Worm (Caenorhabditis elegans): ENCODE measurements around the gene C39D10.11.

C39D10.11 gene

ce11 chrX:7951578-7951977 lies 48.5 kb downstream of the C39D10.11 start (continued):
- TF ChIP-seq ceh-90 (tag; optimal IDR thresholded peaks at IDR 0.05) = no peak
- peak; percentile 90 for TF ChIP-seq pag-3 (tag; optimal IDR thresholded peaks at IDR 0.05; ENCODE audit: borderline replicate concordance, insufficient read depth)
- TF ChIP-seq ceh-88 (GFP tag; IDR thresholded peaks at IDR 0.05) = peak; percentile 68
- TF ChIP-seq pax-3 (tag; optimal IDR thresholded peaks at IDR 0.05) = peak; percentile 91
- TF ChIP-seq swsn-7 (tag; optimal IDR thresholded peaks at IDR 0.05) = peak; percentile 91
- TF ChIP-seq hlh-4 (tag; optimal IDR thresholded peaks at IDR 0.05) = peak; percentile 33
- no peak for TF ChIP-seq nhr-12 (tag; optimal IDR thresholded peaks at IDR 0.05)
- TF ChIP-seq tbx-2 (tag; optimal IDR thresholded peaks at IDR 0.05) = peak; percentile 95

- TF ChIP-seq ceh-88 (GFP tag; IDR thresholded peaks at IDR 0.05) = 0 out of 2 replicates have a peak, but pooled peaks have one; percentile 30
- peak; percentile 53 for TF ChIP-seq snu-23 (GFP tag; optimal IDR thresholded peaks at IDR 0.05)
- no peak for TF ChIP-seq ama-1 (optimal IDR thresholded peaks at IDR 0.05)
- TF ChIP-seq efl-3 (GFP tag; optimal IDR thresholded peaks at IDR 0.05) = no peak
- no peak for TF ChIP-seq nhr-12 (tag; optimal IDR thresholded peaks at IDR 0.05)
- peak; percentile 30 for TF ChIP-seq C04F5.9 (tag; optimal IDR thresholded peaks at IDR 0.05)
- peak; percentile 36 for TF ChIP-seq lin-14 (GFP tag; optimal IDR thresholded peaks at IDR 0.05)
- no peak for TF ChIP-seq alr-1 (tag; optimal IDR thresholded peaks at IDR 0.05; ENCODE audit: borderline replicate concordance)
- peak; percentile 77 for TF ChIP-seq fkh-8 (tag; optimal IDR thresholded peaks at IDR 0.05)
- TF ChIP-seq fkh-10 (GFP tag; optimal IDR thresholded peaks at IDR 0.05) = no peak
- TF ChIP-seq nhr-28 (tag; optimal IDR thresholded peaks at IDR 0.05) = no peak
- TF ChIP-seq mab-9 (GFP tag; IDR thresholded peaks at IDR 0.05) = no peak
- no peak for TF ChIP-seq nhr-84 (tag; optimal IDR thresholded peaks at IDR 0.05)
- TF ChIP-seq sox-4 (tag; optimal IDR thresholded peaks at IDR 0.05) = no peak
- TF ChIP-seq swsn-7 (tag; optimal IDR thresholded peaks at IDR 0.05) = peak; percentile 23
- TF ChIP-seq jun-1 (tag; optimal IDR thresholded peaks at IDR 0.05) = no peak
- peak; percentile 89 for TF ChIP-seq nhr-85 (tag)
- no peak for TF ChIP-seq aly-2 (tag; optimal IDR thresholded peaks at IDR 0.05)
- peak; percentile 67 for TF ChIP-seq nhr-71 (tag; optimal IDR thresholded peaks at IDR 0.05)
- no peak for TF ChIP-seq C34B4.2 (tag; optimal IDR thresholded peaks at IDR 0.05)
- TF ChIP-seq nhr-19 (GFP tag; conservative IDR thresholded peaks at IDR 0.05) = peak; percentile 14; the same call in 1 of the 2 replicates
- TF ChIP-seq skn-1 (tag; optimal IDR thresholded peaks at IDR 0.05) = no peak
- TF ChIP-seq lin-39 (tag; optimal IDR thresholded peaks at IDR 0.05) = no peak
- peak; percentile 8 for TF ChIP-seq rnt-1 (tag; optimal IDR thresholded peaks at IDR 0.05)
- TF ChIP-seq grh-1 (GFP tag; IDR thresholded peaks at IDR 0.05) = 0 out of 2 replicates have a peak, but pooled peaks have one; percentile 16
- TF ChIP-seq zag-1 (tag; optimal IDR thresholded peaks at IDR 0.05) = no peak
- TF ChIP-seq tlp-1 (tag; optimal IDR thresholded peaks at IDR 0.05) = no peak
- TF ChIP-seq elt-3 (tag; optimal IDR thresholded peaks at IDR 0.05) = peak in 2 of 6 experiments; percentile 52 to 68
- TF ChIP-seq irx-1 (tag; optimal IDR thresholded peaks at IDR 0.05) = no peak
- TF ChIP-seq lin-15B (tag; optimal IDR thresholded peaks at IDR 0.05) = no peak
- no peak for TF ChIP-seq unc-30 (tag; optimal IDR thresholded peaks at IDR 0.05)
- no peak for TF ChIP-seq pqm-1 (tag; optimal IDR thresholded peaks at IDR 0.05)
- no peak for TF ChIP-seq ceh-8 (GFP tag; optimal IDR thresholded peaks at IDR 0.05)
- TF ChIP-seq ztf-4 (tag; optimal IDR thresholded peaks at IDR 0.05) = peak; percentile 42
- TF ChIP-seq dpl-1 (GFP tag; optimal IDR thresholded peaks at IDR 0.05) = peak in 1 of 3 experiments; percentile 12
- no peak for TF ChIP-seq hlh-17 (GFP tag; optimal IDR thresholded peaks at IDR 0.05; ENCODE audit: borderline replicate concordance)
- no peak for TF ChIP-seq dsc-1 (tag; optimal IDR thresholded peaks at IDR 0.05)
- TF ChIP-seq unc-130 (tag; optimal IDR thresholded peaks at IDR 0.05) = peak; percentile 62
- no peak for TF ChIP-seq nhr-77 (tag; optimal IDR thresholded peaks at IDR 0.05)
- TF ChIP-seq mdl-1 (tag; optimal IDR thresholded peaks at IDR 0.05) = peak in 1 of 2 experiments; percentile 43
- peak; percentile 62 for TF ChIP-seq elt-2 (tag; optimal IDR thresholded peaks at IDR 0.05)
- no peak for TF ChIP-seq snpc-4 (tag; optimal IDR thresholded peaks at IDR 0.05)
- peak in 1 of 2 experiments; percentile 51 for TF ChIP-seq lin-35 (GFP tag; optimal IDR thresholded peaks at IDR 0.05)
- no peak for TF ChIP-seq ets-5 (GFP tag; IDR thresholded peaks at IDR 0.05)
Observed at ce11 chrX:7952226-7953062, 49.4 kb downstream of the C39D10.11 start.
